Worm (Caenorhabditis elegans): ENCODE measurements around the gene srd-18.

Gene srd-18

ce11 chrV:13421697-13422096, 5.0 kb downstream of the srd-18 start:
- no peak for TF ChIP-seq snpc-4 (tag; optimal IDR thresholded peaks at IDR 0.05)
- TF ChIP-seq unc-62 (GFP tag; optimal IDR thresholded peaks at IDR 0.05), result no peak
- TF ChIP-seq elt-3 (tag; optimal IDR thresholded peaks at IDR 0.05), result no peak
- peak; percentile 18 for TF ChIP-seq jun-1 (tag; optimal IDR thresholded peaks at IDR 0.05)
- no peak for TF ChIP-seq nhr-67 (tag; optimal IDR thresholded peaks at IDR 0.05)
- no peak for TF ChIP-seq skn-1 (tag; optimal IDR thresholded peaks at IDR 0.05)
- TF ChIP-seq ama-1 (optimal IDR thresholded peaks at IDR 0.05), result no peak
- no peak for TF ChIP-seq tbx-2 (tag; optimal IDR thresholded peaks at IDR 0.05)
- TF ChIP-seq aly-2 (tag; optimal IDR thresholded peaks at IDR 0.05), result no peak
- TF ChIP-seq pha-4 (tag; optimal IDR thresholded peaks at IDR 0.05), result no peak
- TF ChIP-seq unc-39 (tag; optimal IDR thresholded peaks at IDR 0.05), result no peak
- no peak for TF ChIP-seq mml-1 (tag; optimal IDR thresholded peaks at IDR 0.05)
- TF ChIP-seq pqm-1 (tag; optimal IDR thresholded peaks at IDR 0.05), result peak; percentile 96
- no peak for TF ChIP-seq fkh-10 (GFP tag; optimal IDR thresholded peaks at IDR 0.05)
- TF ChIP-seq lsy-12 (tag; optimal IDR thresholded peaks at IDR 0.05), result no peak
- TF ChIP-seq hmg-11 (tag; optimal IDR thresholded peaks at IDR 0.05), result no peak
- TF ChIP-seq egl-27 (tag; optimal IDR thresholded peaks at IDR 0.05), result no peak
- TF ChIP-seq ceh-16 (tag; optimal IDR thresholded peaks at IDR 0.05), result no peak
- no peak for TF ChIP-seq nhr-237 (tag; optimal IDR thresholded peaks at IDR 0.05)
- TF ChIP-seq daf-12 (tag; optimal IDR thresholded peaks at IDR 0.05), result no peak
- TF ChIP-seq nhr-77 (tag; optimal IDR thresholded peaks at IDR 0.05), result no peak
- no peak for TF ChIP-seq nhr-28 (tag; optimal IDR thresholded peaks at IDR 0.05)
- TF ChIP-seq elt-2 (tag; optimal IDR thresholded peaks at IDR 0.05), result peak; percentile 91
- TF ChIP-seq nhr-76 (tag; optimal IDR thresholded peaks at IDR 0.05), result no peak
- TF ChIP-seq ZK546.5 (tag; optimal IDR thresholded peaks at IDR 0.05), result no peak

ce11 chrV:13420640-13421039, 6.0 kb downstream of the srd-18 start, which contains the start of gene srv-8:
Gene srv-8, minus strand, starts transcription at chrV:13420740.
- TF ChIP-seq ceh-9 (tag; optimal IDR thresholded peaks at IDR 0.05) (no peak), sea-2 (GFP tag; optimal IDR thresholded peaks at IDR 0.05) (no peak), pha-4 (tag; optimal IDR thresholded peaks at IDR 0.05) (no peak), fkh-10 (GFP tag; optimal IDR thresholded peaks at IDR 0.05) (no peak), snpc-4 (tag; optimal IDR thresholded peaks at IDR 0.05) (no peak), lsy-12 (tag; optimal IDR thresholded peaks at IDR 0.05) (no peak), jun-1 (tag; optimal IDR thresholded peaks at IDR 0.05) (no peak), tbx-2 (tag; optimal IDR thresholded peaks at IDR 0.05) (no peak), ZK546.5 (tag; optimal IDR thresholded peaks at IDR 0.05) (no peak), nhr-28 (tag; optimal IDR thresholded peaks at IDR 0.05) (no peak), lin-39 (tag; optimal IDR thresholded peaks at IDR 0.05) (no peak), nhr-67 (tag; optimal IDR thresholded peaks at IDR 0.05) (no peak), egl-27 (tag; optimal IDR thresholded peaks at IDR 0.05) (no peak), egl-5 (tag; optimal IDR thresholded peaks at IDR 0.05) (no peak), mdl-1 (tag; optimal IDR thresholded peaks at IDR 0.05) (no peak), ceh-16 (tag; optimal IDR thresholded peaks at IDR 0.05) (no peak), fkh-2 (tag; optimal IDR thresholded peaks at IDR 0.05) (no peak), ztf-4 (tag; optimal IDR thresholded peaks at IDR 0.05) (no peak)

ce11 chrV:13417513-13417912, 9.2 kb downstream of the srd-18 start, which contains the start of gene F53F1.6:
Gene F53F1.6, minus strand, starts transcription at chrV:13417613.
- TF ChIP-seq nhr-25 (tag; optimal IDR thresholded peaks at IDR 0.05) (no peak), jun-1 (tag; optimal IDR thresholded peaks at IDR 0.05) (no peak), fkh-10 (GFP tag; optimal IDR thresholded peaks at IDR 0.05) (no peak), lin-15B (tag; optimal IDR thresholded peaks at IDR 0.05) (no peak), lin-39 (tag; optimal IDR thresholded peaks at IDR 0.05) (no peak), elt-3 (tag; optimal IDR thresholded peaks at IDR 0.05) (no peak), zag-1 (tag; optimal IDR thresholded peaks at IDR 0.05) (no peak), nhr-67 (tag; optimal IDR thresholded peaks at IDR 0.05) (no peak), ceh-82 (tag; optimal IDR thresholded peaks at IDR 0.05) (no peak), ztf-11 (tag; optimal IDR thresholded peaks at IDR 0.05) (no peak), ceh-9 (tag; optimal IDR thresholded peaks at IDR 0.05) (no peak), pqm-1 (tag; optimal IDR thresholded peaks at IDR 0.05) (no peak), nhr-76 (tag; optimal IDR thresholded peaks at IDR 0.05) (no peak), ceh-16 (tag; optimal IDR thresholded peaks at IDR 0.05) (no peak), mml-1 (tag; optimal IDR thresholded peaks at IDR 0.05) (no peak), nhr-28 (tag; optimal IDR thresholded peaks at IDR 0.05) (no peak), unc-62 (GFP tag; optimal IDR thresholded peaks at IDR 0.05) (no peak)

ce11 chrV:13416076-13416475, 10.6 kb downstream of the srd-18 start:
- TF ChIP-seq snpc-4 (tag; optimal IDR thresholded peaks at IDR 0.05) (no peak), unc-62 (GFP tag; optimal IDR thresholded peaks at IDR 0.05) (no peak), nfya-1 (tag; optimal IDR thresholded peaks at IDR 0.05; ENCODE audit: insufficient read depth) (no peak), nhr-25 (tag; optimal IDR thresholded peaks at IDR 0.05) (peak; percentile 4), ceh-28 (tag; optimal IDR thresholded peaks at IDR 0.05) (no peak), eor-1 (tag; optimal IDR thresholded peaks at IDR 0.05) (no peak), nhr-237 (tag; optimal IDR thresholded peaks at IDR 0.05) (no peak), elt-2 (tag; optimal IDR thresholded peaks at IDR 0.05) (no peak), fkh-10 (GFP tag; optimal IDR thresholded peaks at IDR 0.05) (no peak), nhr-11 (tag; optimal IDR thresholded peaks at IDR 0.05) (no peak), nhr-67 (tag; optimal IDR thresholded peaks at IDR 0.05) (no peak), nhr-77 (tag; optimal IDR thresholded peaks at IDR 0.05) (peak; percentile 79), fkh-2 (tag; optimal IDR thresholded peaks at IDR 0.05) (no peak), lin-15B (tag; optimal IDR thresholded peaks at IDR 0.05) (no peak), nhr-43 (tag; optimal IDR thresholded peaks at IDR 0.05; ENCODE audit: poor library complexity, severe bottlenecking) (peak; percentile 46), lin-39 (tag; optimal IDR thresholded peaks at IDR 0.05) (no peak), fos-1 (tag; optimal IDR thresholded peaks at IDR 0.05) (no peak), ceh-82 (tag; optimal IDR thresholded peaks at IDR 0.05) (peak; percentile 39)

All from whole organism, L3 larva.